Fruit fly (Drosophila melanogaster) whole organism, embryonic: ENCODE results near the gene ohgt.
A peak's percentile ranks its signal among the peaks of the same experiment; 100 is the strongest.

ENCODE experiments used
- Asciz ChIP-seq: fragments of 200-800 bp; sonication (Bioruptor generic); optimal IDR thresholded peaks from 2 replicates; lab custom pipeline; 2017; ENCODE audit warnings: missing biosample characterization, mild to moderate bottlenecking, missing genetic modification characterization, missing genetic modification reagents
- Bgb ChIP-seq: fragments of 200-800 bp; sonication (Bioruptor generic); IDR thresholded peaks from 2 replicates; pipeline ENCODE4 v1.3.6; 2022; ENCODE audit warnings: missing biosample characterization, missing genetic modification characterization; ENCODE audit not compliant: partially characterized antibody
- BtbVII ChIP-seq: fragments of 200-800 bp; sonication (Bioruptor generic); optimal IDR thresholded peaks from 3 replicates; lab custom pipeline; 2017; ENCODE audit warnings: missing biosample characterization, mild to moderate bottlenecking, missing genetic modification characterization
- CG10462 ChIP-seq: fragments of 200-800 bp; sonication (Bioruptor generic); optimal IDR thresholded peaks from 2 replicates; lab custom pipeline; 2016; ENCODE audit warnings: missing biosample characterization, missing genetic modification characterization
- CG11093 ChIP-seq: fragments of 200-800 bp; sonication (Bioruptor generic); IDR thresholded peaks from 3 replicates; pipeline ENCODE4 v1.3.6; 2022; ENCODE audit warnings: missing biosample characterization, missing genetic modification characterization
- CG13424 ChIP-seq: fragments of 200-800 bp; sonication (Bioruptor generic); optimal IDR thresholded peaks from 2 replicates; lab custom pipeline; 2019; ENCODE audit warnings: missing biosample characterization, mild to moderate bottlenecking, missing genetic modification characterization, moderate library complexity
- CG13624 ChIP-seq: fragments of 200-800 bp; sonication (Bioruptor generic); optimal IDR thresholded peaks from 2 replicates; lab custom pipeline; 2016; ENCODE audit warnings: missing biosample characterization, missing genetic modification characterization
- CG15011 ChIP-seq: fragments of 200-800 bp; sonication (Bioruptor generic); optimal IDR thresholded peaks from 3 replicates; lab custom pipeline; 2018; ENCODE audit warnings: missing biosample characterization, mild to moderate bottlenecking, missing genetic modification characterization
- CG1529 ChIP-seq: fragments of 200-800 bp; sonication (Bioruptor generic); optimal IDR thresholded peaks from 3 replicates; lab custom pipeline; 2018; ENCODE audit warnings: missing biosample characterization, missing genetic modification characterization
- CG16779 ChIP-seq: fragments of 200-800 bp; sonication (Bioruptor generic); IDR thresholded peaks from 2 replicates; pipeline ENCODE4 v1.3.6; 2022; ENCODE audit warnings: missing biosample characterization, missing genetic modification characterization
- CG17328 ChIP-seq: fragments of 200-800 bp; sonication (Bioruptor generic); IDR thresholded peaks from 2 replicates; pipeline ENCODE4 v1.3.6; 2022; ENCODE audit warnings: missing biosample characterization, missing genetic modification characterization
- CG17829 ChIP-seq: fragments of 200-800 bp; optimal IDR thresholded peaks from 2 replicates; lab custom pipeline; 2019; ENCODE audit warnings: missing biosample characterization, mild to moderate bottlenecking, missing genetic modification characterization, moderate library complexity
- CG30403 ChIP-seq: fragments of 200-800 bp; sonication (Bioruptor generic); optimal IDR thresholded peaks from 3 replicates; lab custom pipeline; 2016; ENCODE audit warnings: missing biosample characterization, missing genetic modification characterization
- CG3726 ChIP-seq: fragments of 200-800 bp; sonication (Bioruptor generic); IDR thresholded peaks from 3 replicates; pipeline ENCODE4, ENCODE4 v1.3.6; 2022; ENCODE audit warnings: missing biosample characterization, missing genetic modification characterization
- CG4328 ChIP-seq: fragments of 200-800 bp; sonication (Bioruptor generic); optimal IDR thresholded peaks from 3 replicates; lab custom pipeline; 2017; ENCODE audit warnings: missing biosample characterization, missing genetic modification reagents, missing genetic modification characterization
- CG4617 ChIP-seq: fragments of 200-800 bp; sonication (Bioruptor generic); optimal IDR thresholded peaks from 3 replicates; lab custom pipeline; 2016; ENCODE audit warnings: missing biosample characterization, missing genetic modification characterization, borderline replicate concordance
- CG4707 ChIP-seq: fragments of 200-800 bp; sonication (Bioruptor generic); optimal IDR thresholded peaks from 2 replicates; lab custom pipeline; 2018; ENCODE audit warnings: missing biosample characterization, mild to moderate bottlenecking, missing genetic modification characterization, moderate library complexity
- CG6765 ChIP-seq: fragments of 200-800 bp; sonication (Bioruptor generic); optimal IDR thresholded peaks from 3 replicates; lab custom pipeline; 2017; ENCODE audit warnings: missing biosample characterization, mild to moderate bottlenecking, missing genetic modification characterization
- CG6854 ChIP-seq: fragments of 200-800 bp; sonication (Bioruptor generic); optimal IDR thresholded peaks from 3 replicates; lab custom pipeline; 2017; ENCODE audit warnings: missing biosample characterization, mild to moderate bottlenecking, missing genetic modification characterization
- CG7271 ChIP-seq: fragments of 200-800 bp; sonication (Bioruptor generic); optimal IDR thresholded peaks from 2 replicates; lab custom pipeline; 2018; ENCODE audit warnings: missing biosample characterization, mild to moderate bottlenecking, missing genetic modification characterization, moderate library complexity
- CG7963 ChIP-seq: fragments of 200-800 bp; sonication (Bioruptor generic); IDR thresholded peaks from 3 replicates; pipeline ENCODE4 v1.3.6; 2022; ENCODE audit warnings: missing biosample characterization, missing genetic modification characterization; ENCODE audit not compliant: partially characterized antibody
- CG8089 ChIP-seq: fragments of 200-800 bp; sonication (Bioruptor generic); optimal IDR thresholded peaks from 3 replicates; lab custom pipeline; 2016; ENCODE audit warnings: missing biosample characterization, missing genetic modification characterization
- CG9817 ChIP-seq: fragments of 200-800 bp; sonication (Bioruptor generic); optimal IDR thresholded peaks from 2 replicates; lab custom pipeline; 2018; ENCODE audit warnings: missing biosample characterization, mild to moderate bottlenecking, missing genetic modification characterization, moderate library complexity
- CHES-1-like ChIP-seq: fragments of 200-800 bp; sonication (Bioruptor generic); optimal IDR thresholded peaks from 2 replicates; lab custom pipeline; 2016; ENCODE audit warnings: missing biosample characterization, missing genetic modification characterization
- Eip74EF ChIP-seq, 2 experiments: fragments of 200-800 bp in 1 of 2; fragments of >200 bp in 1 of 2; sonication (Bioruptor generic) in 1 of 2; optimal IDR thresholded peaks; 2 replicates each; lab custom pipeline; 2017 to 2019; ENCODE audit warnings: missing biosample characterization in 2 of 2, missing genetic modification characterization in 2 of 2, mild to moderate bottlenecking in 1 of 2, moderate library complexity in 1 of 2
- Ets65A ChIP-seq: fragments of 200-800 bp; sonication (Bioruptor generic); peaks from one replicate; lab custom pipeline; 2016; ENCODE audit warnings: missing biosample characterization, missing genetic modification characterization
- HHEX ChIP-seq: fragments of 200-800 bp; sonication (Bioruptor generic); optimal IDR thresholded peaks from 3 replicates; lab custom pipeline; 2017; ENCODE audit warnings: missing biosample characterization, mild to moderate bottlenecking, missing genetic modification characterization, missing genetic modification reagents
- Hey ChIP-seq: fragments of 200-800 bp; sonication (Bioruptor generic); optimal IDR thresholded peaks from 3 replicates; lab custom pipeline; 2018; ENCODE audit warnings: missing biosample characterization, mild to moderate bottlenecking, missing genetic modification characterization
- NC2β ChIP-seq: fragments of 200-800 bp; sonication (Bioruptor generic); optimal IDR thresholded peaks from 2 replicates; lab custom pipeline; 2016; ENCODE audit warnings: missing biosample characterization, missing genetic modification characterization
- NfI ChIP-seq: fragments of 200-800 bp; sonication (Bioruptor generic); optimal IDR thresholded peaks from 3 replicates; lab custom pipeline; 2018; ENCODE audit warnings: missing biosample characterization, mild to moderate bottlenecking, missing genetic modification characterization, moderate library complexity
- Poxn ChIP-seq: fragments of 200-800 bp; sonication (Bioruptor generic); IDR thresholded peaks from 2 replicates; pipeline ENCODE4 v1.3.6; 2022; ENCODE audit warnings: missing biosample characterization, missing genetic modification characterization
- Ptx1 ChIP-seq: fragments of 200-800 bp; sonication (Bioruptor generic); IDR thresholded peaks from 2 replicates; pipeline ENCODE4 v1.3.6; 2022; ENCODE audit warnings: missing biosample characterization, missing genetic modification characterization
- Rx ChIP-seq: fragments of 200-800 bp; sonication (Bioruptor generic); IDR thresholded peaks from 2 replicates; pipeline ENCODE4 v1.3.6; 2022; ENCODE audit warnings: missing biosample characterization, missing genetic modification characterization
- Six4 ChIP-seq: fragments of 200-800 bp; sonication (Bioruptor generic); optimal IDR thresholded peaks from 2 replicates; lab custom pipeline; 2016; ENCODE audit warnings: missing biosample characterization, missing genetic modification characterization
- Trl ChIP-seq, 3 experiments: fragments of >200 bp in 2 of 3; fragments of 200-800 bp in 1 of 3; sonication (Bioruptor generic) in 1 of 3; optimal IDR thresholded peaks; 2 replicates in 1 of 3; 3 replicates in 2 of 3; lab custom pipeline; 2016 to 2017; ENCODE audit warnings: missing biosample characterization in 1 of 3, missing genetic modification characterization in 1 of 3
- btn ChIP-seq: fragments of 200-800 bp; sonication (Bioruptor generic); optimal IDR thresholded peaks from 2 replicates; lab custom pipeline; 2016; ENCODE audit warnings: missing biosample characterization, missing genetic modification characterization
- chm ChIP-seq: fragments of 200-800 bp; sonication (Bioruptor generic); IDR thresholded peaks from 2 replicates; pipeline ENCODE4 v1.3.6; 2022; ENCODE audit warnings: missing biosample characterization, missing genetic modification characterization
- da ChIP-seq: fragments of 200-800 bp; sonication (Bioruptor generic); optimal IDR thresholded peaks from 2 replicates; lab custom pipeline; 2016; ENCODE audit warnings: missing biosample characterization, missing genetic modification characterization
- dimm ChIP-seq: fragments of 200-800 bp; sonication (Bioruptor generic); IDR thresholded peaks from 2 replicates; pipeline ENCODE4 v1.3.6; 2022; ENCODE audit warnings: missing biosample characterization, missing genetic modification characterization
- esg ChIP-seq: fragments of 200-800 bp; sonication (Bioruptor generic); conservative IDR thresholded peaks from 2 replicates; pipeline ENCODE4 v1.3.6; 2022; ENCODE audit warnings: missing biosample characterization, missing genetic modification characterization
- grau ChIP-seq: fragments of 200-800 bp; optimal IDR thresholded peaks from 3 replicates; lab custom pipeline; 2019; ENCODE audit warnings: missing biosample characterization, mild to moderate bottlenecking, missing genetic modification characterization, moderate library complexity
- grn ChIP-seq: fragments of 200-800 bp; sonication (Bioruptor generic); optimal IDR thresholded peaks from 3 replicates; lab custom pipeline; 2017; ENCODE audit warnings: missing biosample characterization, missing genetic modification characterization
- gt ChIP-seq: fragments of 200-800 bp; sonication (Bioruptor generic); IDR thresholded peaks from 2 replicates; pipeline ENCODE4 v1.3.6; 2022; ENCODE audit warnings: missing biosample characterization, missing genetic modification characterization
- org-1 ChIP-seq: fragments of 200-800 bp; sonication (Bioruptor generic); optimal IDR thresholded peaks from 2 replicates; lab custom pipeline; 2017; ENCODE audit warnings: missing biosample characterization, missing genetic modification characterization
- rib ChIP-seq: fragments of 200-800 bp; sonication (Bioruptor generic); IDR thresholded peaks from 2 replicates; pipeline ENCODE4 v1.3.6; 2022; ENCODE audit warnings: missing biosample characterization, missing genetic modification characterization
- run ChIP-seq: fragments of 200-800 bp; sonication (Bioruptor generic); optimal IDR thresholded peaks from 3 replicates; lab custom pipeline; 2018; ENCODE audit warnings: missing biosample characterization, mild to moderate bottlenecking, missing genetic modification characterization
- sens ChIP-seq: fragments of 200-800 bp; sonication (Bioruptor generic); peaks from one replicate; lab custom pipeline; 2016; ENCODE audit warnings: missing biosample characterization, missing genetic modification characterization
- sob ChIP-seq: fragments of 200-800 bp; sonication (Bioruptor generic); IDR thresholded peaks from 2 replicates; pipeline ENCODE4 v1.3.6; 2022; ENCODE audit warnings: missing biosample characterization, missing genetic modification characterization
- sug ChIP-seq: fragments of 200-800 bp; optimal IDR thresholded peaks from 2 replicates; lab custom pipeline; 2019; ENCODE audit warnings: missing biosample characterization, mild to moderate bottlenecking, missing genetic modification characterization, moderate library complexity
- toy ChIP-seq: fragments of 200-800 bp; sonication (Bioruptor generic); IDR thresholded peaks from 2 replicates; pipeline ENCODE4 v1.3.6; 2022; ENCODE audit warnings: missing biosample characterization, missing genetic modification characterization
- ttk ChIP-seq: fragments of 200-800 bp; sonication (Bioruptor generic); IDR thresholded peaks from 2 replicates; pipeline ENCODE4 v2.1.2; 2022; ENCODE audit warnings: missing biosample characterization, missing genetic modification characterization

Gene ohgt

DNA sequence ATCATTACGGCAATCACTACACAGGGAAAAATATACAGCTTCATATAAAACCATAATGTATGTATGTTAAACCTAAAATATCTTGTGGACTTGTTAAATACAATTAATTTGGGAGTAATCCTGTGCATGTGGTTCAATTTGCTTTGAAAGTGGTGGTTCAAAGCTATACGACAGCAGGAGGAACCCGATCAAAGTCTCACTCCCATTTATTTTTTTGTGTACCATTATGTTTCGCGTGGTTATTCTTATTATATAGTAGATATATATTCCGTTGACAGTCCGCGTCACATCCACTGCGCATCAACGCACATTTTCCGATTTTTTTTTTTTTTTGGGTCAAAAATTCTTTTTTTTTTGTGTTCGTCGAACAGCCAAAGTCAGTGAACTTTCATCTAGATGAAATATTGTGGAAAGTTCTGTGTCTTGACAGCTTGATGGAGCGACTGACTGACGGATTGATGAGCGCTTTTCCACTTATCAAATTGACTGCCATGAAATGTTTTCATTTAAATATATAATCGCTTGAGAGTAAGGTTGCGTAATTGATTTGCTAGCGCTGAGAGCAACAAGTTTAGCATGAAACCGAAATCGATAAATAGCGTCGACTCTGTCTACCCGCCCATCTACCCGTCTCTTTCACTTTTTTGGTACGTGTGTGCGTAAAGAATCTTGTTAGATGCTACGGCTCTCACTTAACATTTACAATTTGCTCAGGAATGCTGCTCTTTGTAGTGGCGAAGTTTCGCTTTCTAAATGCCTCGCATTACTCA lies 15.9 kb upstream of the ohgt start (continued):
- TF ChIP-seq CG4617 (GFP tag; lab: Kevin White, UChicago) (no peak), gt (GFP tag; lab: Robert Waterston, UW) (no peak), CHES-1-like (GFP tag; lab: Kevin White, UChicago) (no peak), CG8089 (GFP tag; lab: Kevin White, UChicago) (no peak), BtbVII (no peak), run (tag; lab: Kevin White, UChicago) (no peak), org-1 (GFP tag; lab: Kevin White, UChicago) (no peak), CG13624 (GFP tag; lab: Kevin White, UChicago) (no peak), NC2β (GFP tag; lab: Kevin White, UChicago) (no peak), toy (GFP tag; lab: Robert Waterston, UW) (no peak), Hey (tag; lab: Kevin White, UChicago) (no peak), CG10462 (GFP tag; lab: Kevin White, UChicago) (no peak), CG13424 (tag; lab: Kevin White, UChicago) (peak; percentile 6), Eip74EF (GFP tag; optimal IDR thresholded peaks at IDR 0.05; lab: Kevin White, UChicago) (no peak), CG16779 (GFP tag; lab: Robert Waterston, UW) (no peak), CG6765 (GFP tag; lab: Kevin White, UChicago) (no peak), Trl (optimal IDR thresholded peaks at IDR 0.05; lab: Kevin White, UChicago) (no peak), Trl (GFP tag; optimal IDR thresholded peaks at IDR 0.05; lab: Kevin White, UChicago) (no peak), sens (GFP tag; lab: Kevin White, UChicago) (peak; percentile 86), Poxn (GFP tag; lab: Robert Waterston, UW) (no peak), Asciz (no peak), CG3726 (GFP tag; lab: Robert Waterston, UW) (no peak), CG6854 (no peak), ttk (GFP tag; lab: Robert Waterston, UW) (no peak), btn (GFP tag; lab: Kevin White, UChicago) (no peak), rib (no peak), NfI (GFP tag; lab: Kevin White, UChicago) (no peak), CG30403 (GFP tag; lab: Kevin White, UChicago) (peak; percentile 12), CG4707 (GFP tag; lab: Kevin White, UChicago) (no peak), sug (no peak), CG17829 (tag; lab: Kevin White, UChicago) (peak; percentile 18), HHEX (GFP tag; lab: Kevin White, UChicago) (no peak), esg (GFP tag; lab: Robert Waterston, UW) (no peak), CG4328 (GFP tag; lab: Kevin White, UChicago) (no peak), CG1529 (GFP tag; lab: Kevin White, UChicago) (no peak), Ptx1 (GFP tag; lab: Robert Waterston, UW) (no peak), chm (GFP tag; lab: Robert Waterston, UW) (no peak), CG15011 (no peak), CG17328 (GFP tag; lab: Robert Waterston, UW) (no peak), CG7271 (tag; lab: Kevin White, UChicago) (no peak), da (GFP tag; lab: Kevin White, UChicago) (no peak), Rx (no peak), Six4 (GFP tag; lab: Kevin White, UChicago) (no peak), CG11093 (no peak), Ets65A (peak; percentile 80), grn (GFP tag; lab: Kevin White, UChicago) (no peak), grau (peak; percentile 19), CG7963 (GFP tag; lab: Robert Waterston, UW) (no peak), Bgb (GFP tag; lab: Robert Waterston, UW) (no peak), sob (GFP tag; lab: Robert Waterston, UW) (no peak), dimm (GFP tag; lab: Robert Waterston, UW) (no peak), CG9817 (no peak)
